Worm (Caenorhabditis elegans): ENCODE measurements around the gene vps-33.2.

vps-33.2 gene

DNA sequence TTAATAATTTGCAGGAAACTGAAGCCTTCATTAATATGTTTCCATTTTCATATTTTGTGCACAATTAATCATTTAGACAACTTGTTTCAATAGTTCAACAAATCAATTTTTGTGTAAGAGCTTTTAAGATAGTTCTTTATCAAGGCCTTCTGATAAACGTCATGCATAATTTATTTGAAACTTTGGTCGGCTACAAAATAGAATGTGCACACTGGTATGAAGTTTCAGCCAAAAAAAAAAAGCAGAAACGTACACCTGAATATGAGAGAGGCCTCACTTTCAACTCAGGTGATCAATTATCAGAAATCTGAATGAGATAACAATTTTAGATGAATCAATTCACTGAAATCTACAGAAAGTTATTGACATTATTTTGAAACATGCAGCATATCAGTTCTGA, 13.5 kb downstream of the vps-33.2 start (continued):
- TF ChIP-seq jun-1 (tag; optimal IDR thresholded peaks at IDR 0.05): no peak
- TF ChIP-seq dve-1 (tag; optimal IDR thresholded peaks at IDR 0.05; ENCODE audit: insufficient read depth): peak; percentile 40
- TF ChIP-seq ces-1 (GFP tag; optimal IDR thresholded peaks at IDR 0.05): no peak
- no peak for TF ChIP-seq ztf-7 (tag; optimal IDR thresholded peaks at IDR 0.05)
- no peak for TF ChIP-seq F37D6.2 (tag; optimal IDR thresholded peaks at IDR 0.05)
- TF ChIP-seq lin-15B (tag; optimal IDR thresholded peaks at IDR 0.05): no peak
- no peak for TF ChIP-seq ctbp-1 (GFP tag; IDR thresholded peaks at IDR 0.05)
- TF ChIP-seq spr-1 (tag; optimal IDR thresholded peaks at IDR 0.05): no peak
- no peak for TF ChIP-seq ceh-32 (tag; optimal IDR thresholded peaks at IDR 0.05; ENCODE audit: poor library complexity)
- no peak for TF ChIP-seq madf-5 (GFP tag; IDR thresholded peaks at IDR 0.05)

DNA sequence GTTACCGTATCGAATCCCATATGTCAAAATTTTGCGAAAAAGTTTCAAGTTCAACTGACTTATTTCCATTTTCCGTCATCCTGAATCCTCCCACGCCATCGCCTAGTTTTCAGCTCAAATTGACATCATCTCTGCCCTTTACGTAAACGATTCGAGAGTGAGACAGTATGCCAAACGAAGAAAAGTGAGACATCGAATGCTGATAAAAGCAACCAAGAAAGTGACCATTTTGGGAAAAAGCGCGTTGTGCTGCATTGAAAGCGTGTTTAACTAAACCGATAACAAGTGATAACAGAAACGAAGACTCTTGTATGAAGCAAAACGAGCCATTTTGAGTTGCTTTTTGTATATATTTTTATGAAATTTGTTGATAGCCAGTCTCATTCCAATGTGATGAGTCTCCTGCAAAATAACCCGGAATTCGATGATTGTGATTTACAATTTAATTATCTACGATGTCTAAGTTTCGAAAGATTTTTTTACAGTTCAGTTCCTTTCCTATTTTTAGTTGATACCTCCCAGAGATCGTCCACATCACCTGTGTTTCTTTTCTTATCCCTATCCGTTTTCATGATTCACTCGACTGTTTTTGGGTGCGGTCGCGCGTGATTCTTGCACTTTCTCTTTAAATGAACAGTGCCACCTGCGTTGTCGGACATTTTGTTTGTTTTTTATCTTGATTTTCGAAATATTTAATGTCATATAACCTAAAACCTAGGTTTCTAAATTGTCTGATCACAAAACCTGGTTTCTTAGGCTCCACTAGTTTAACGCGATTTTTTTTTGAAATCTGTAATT, 14.4 kb downstream of the vps-33.2 start:
- TF ChIP-seq nhr-77 (tag; optimal IDR thresholded peaks at IDR 0.05): peak; percentile 63
- peak in 1 of 2 experiments; percentile 86 for TF ChIP-seq unc-62 (GFP tag; optimal IDR thresholded peaks at IDR 0.05 in 1 of 2)
- no peak for TF ChIP-seq unc-62 (tag; optimal IDR thresholded peaks at IDR 0.05)
- TF ChIP-seq dmd-6 (GFP tag; IDR thresholded peaks at IDR 0.05): peak; percentile 87
- TF ChIP-seq cey-2 (tag; optimal IDR thresholded peaks at IDR 0.05; ENCODE audit: borderline replicate concordance, insufficient read depth): no peak
- peak; percentile 22 for TF ChIP-seq mes-2 (tag; optimal IDR thresholded peaks at IDR 0.05; ENCODE audit: poor library complexity, severe bottlenecking)
- TF ChIP-seq lin-1 (GFP tag; IDR thresholded peaks at IDR 0.05): 0 out of 2 replicates have a peak, but pooled peaks have one; percentile 39
- peak; percentile 76 for TF ChIP-seq nhr-28 (tag; optimal IDR thresholded peaks at IDR 0.05)
- no peak for TF ChIP-seq daf-16 (GFP tag; optimal IDR thresholded peaks at IDR 0.05)
- TF ChIP-seq daf-16 (tag; optimal IDR thresholded peaks at IDR 0.05): peak; percentile 71
- no peak for TF ChIP-seq mdt-29 (GFP tag; IDR thresholded peaks at IDR 0.05)
- TF ChIP-seq pqm-1 (tag; optimal IDR thresholded peaks at IDR 0.05): peak; percentile 97
- peak; percentile 66 for TF ChIP-seq dve-1 (tag; optimal IDR thresholded peaks at IDR 0.05; ENCODE audit: insufficient read depth)
- peak; percentile 64 for TF ChIP-seq mxl-3 (GFP tag; optimal IDR thresholded peaks at IDR 0.05)
- no peak for TF ChIP-seq saeg-2 (GFP tag; IDR thresholded peaks at IDR 0.05)
- TF ChIP-seq aha-1 (tag): peak; percentile 29
- TF ChIP-seq dmd-9 (GFP tag; IDR thresholded peaks at IDR 0.05): no peak
- 0 out of 2 replicates have a peak, but pooled peaks have one; percentile 14 for TF ChIP-seq T26A8.4 (GFP tag; IDR thresholded peaks at IDR 0.05)
- no peak for TF ChIP-seq nhr-25 (tag; optimal IDR thresholded peaks at IDR 0.05; ENCODE audit: borderline replicate concordance, insufficient read depth)
- peak; percentile 75 for TF ChIP-seq hlh-11 (tag; optimal IDR thresholded peaks at IDR 0.05)
- no peak for TF ChIP-seq aly-2 (tag; optimal IDR thresholded peaks at IDR 0.05)

DNA sequence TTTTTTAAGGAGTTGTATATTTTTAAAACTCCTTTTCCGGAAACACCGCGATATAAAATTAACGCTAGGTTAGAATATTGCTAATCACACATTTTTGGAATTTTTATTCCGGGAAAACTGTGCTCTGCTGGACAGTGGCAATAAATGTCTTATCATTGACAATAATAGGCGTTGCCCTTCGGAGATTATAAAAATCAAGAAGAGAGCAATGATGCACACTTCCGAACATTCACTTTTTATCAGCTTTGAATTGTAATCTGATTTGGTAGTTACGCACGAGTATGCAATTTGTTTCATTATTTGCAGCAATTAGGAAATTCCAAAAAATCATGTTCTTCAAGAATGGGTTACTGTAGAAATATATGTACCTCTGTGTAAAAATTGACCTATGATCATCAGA, 15.1 kb downstream of the vps-33.2 start:
- TF ChIP-seq nhr-28 (tag; optimal IDR thresholded peaks at IDR 0.05) (peak; percentile 61), nhr-77 (tag; optimal IDR thresholded peaks at IDR 0.05) (peak; percentile 1), nhr-102 (tag; optimal IDR thresholded peaks at IDR 0.05) (peak; percentile 1), skn-1 (tag; optimal IDR thresholded peaks at IDR 0.05) (no peak), dmd-6 (GFP tag; IDR thresholded peaks at IDR 0.05) (peak; percentile 62; the same call in 1 of the 2 replicates), pqm-1 (tag; optimal IDR thresholded peaks at IDR 0.05) (peak; percentile 67), ceh-82 (tag; optimal IDR thresholded peaks at IDR 0.05) (no peak), hlh-11 (tag; optimal IDR thresholded peaks at IDR 0.05) (peak; percentile 36), daf-16 (GFP tag; optimal IDR thresholded peaks at IDR 0.05) (no peak), daf-16 (tag; optimal IDR thresholded peaks at IDR 0.05) (peak; percentile 46), F26F4.8 (GFP tag; conservative IDR thresholded peaks at IDR 0.05) (no peak)

DNA sequence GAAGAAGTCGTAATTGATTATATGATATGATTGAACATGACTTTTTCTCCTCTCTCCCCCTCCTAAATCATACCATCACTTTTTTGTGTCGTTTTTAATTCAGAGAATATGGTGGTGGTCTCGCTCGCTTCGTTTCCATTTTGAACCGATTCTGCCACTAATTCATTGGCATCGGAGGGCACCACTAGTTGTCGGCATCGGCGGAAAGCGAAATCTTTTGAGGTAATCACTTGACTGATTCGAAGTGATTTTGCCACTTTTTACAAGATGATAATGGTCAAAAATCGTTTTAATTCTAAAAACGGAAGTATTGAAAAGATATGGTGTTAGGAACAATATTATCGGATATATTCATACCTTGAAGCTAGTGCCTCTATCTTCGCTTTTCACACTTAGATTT, 15.8 kb downstream of the vps-33.2 start, which contains the start of gene klf-3:
TSS of gene klf-3 (plus strand) at position 109 of the 400 bp plus-strand sequence.
- TF ChIP-seq nhr-102 (tag; optimal IDR thresholded peaks at IDR 0.05) (no peak), arid-1 (GFP tag; conservative IDR thresholded peaks at IDR 0.05) (no peak)
